Fruit fly (Drosophila melanogaster) whole organism, embryonic: ENCODE measurements around the gene Gale.

ENCODE experiments used
- Aef1 ChIP-seq: fragments of 200-800 bp; sonication (Bioruptor generic); IDR thresholded peaks from 3 replicates; pipeline ENCODE4 v1.3.6; 2022; ENCODE audit warnings: missing biosample characterization, missing genetic modification characterization
- CG10274 ChIP-seq: fragments of 200-800 bp; sonication (Bioruptor generic); optimal IDR thresholded peaks from 3 replicates; lab custom pipeline; 2017; ENCODE audit warnings: missing biosample characterization, mild to moderate bottlenecking, missing genetic modification characterization
- CG10462 ChIP-seq: fragments of 200-800 bp; sonication (Bioruptor generic); optimal IDR thresholded peaks from 2 replicates; lab custom pipeline; 2016; ENCODE audit warnings: missing biosample characterization, missing genetic modification characterization
- CG10654 ChIP-seq: fragments of 200-800 bp; sonication (Bioruptor generic); optimal IDR thresholded peaks from 2 replicates; lab custom pipeline; 2016; ENCODE audit warnings: missing biosample characterization, missing genetic modification characterization
- CG15601 ChIP-seq: fragments of 200-800 bp; sonication (Bioruptor generic); optimal IDR thresholded peaks from 3 replicates; lab custom pipeline; 2019; ENCODE audit warnings: missing biosample characterization, mild to moderate bottlenecking, missing genetic modification characterization, moderate library complexity
- CG1832 ChIP-seq: fragments of 200-800 bp; sonication (Bioruptor generic); optimal IDR thresholded peaks from 2 replicates; lab custom pipeline; 2017; ENCODE audit warnings: missing biosample characterization, mild to moderate bottlenecking, missing genetic modification characterization, inconsistent platforms
- CG18619 ChIP-seq: fragments of 200-800 bp; sonication (Bioruptor generic); optimal IDR thresholded peaks from 3 replicates; lab custom pipeline; 2017; ENCODE audit warnings: missing biosample characterization, mild to moderate bottlenecking, missing genetic modification characterization
- CG2120 ChIP-seq: fragments of 200-800 bp; sonication (Bioruptor generic); optimal IDR thresholded peaks from 3 replicates; lab custom pipeline; 2016; ENCODE audit warnings: missing biosample characterization, missing genetic modification characterization
- CG33557 ChIP-seq: fragments of 200-800 bp; sonication (Bioruptor generic); optimal IDR thresholded peaks from 2 replicates; lab custom pipeline; 2019; ENCODE audit warnings: missing biosample characterization, mild to moderate bottlenecking, missing genetic modification characterization, moderate library complexity
- CG3995 ChIP-seq: fragments of 200-800 bp; sonication (Bioruptor generic); optimal IDR thresholded peaks from 3 replicates; lab custom pipeline; 2016; ENCODE audit warnings: missing biosample characterization, missing genetic modification characterization
- CG5245 ChIP-seq: fragments of 200-800 bp; sonication (Bioruptor generic); optimal IDR thresholded peaks from 3 replicates; lab custom pipeline; 2016; ENCODE audit warnings: missing biosample characterization, missing genetic modification characterization
- CG6654 ChIP-seq: fragments of 200-800 bp; sonication (Bioruptor generic); optimal IDR thresholded peaks from 2 replicates; lab custom pipeline; 2017; ENCODE audit warnings: missing biosample characterization, mild to moderate bottlenecking, missing genetic modification characterization
- CG6683 ChIP-seq: fragments of 200-800 bp; sonication (Bioruptor generic); optimal IDR thresholded peaks from 2 replicates; lab custom pipeline; 2017; ENCODE audit warnings: missing biosample characterization, mild to moderate bottlenecking, missing genetic modification characterization, missing genetic modification reagents
- CG7928 ChIP-seq: fragments of 200-800 bp; sonication (Bioruptor generic); optimal IDR thresholded peaks from 2 replicates; lab custom pipeline; 2017; ENCODE audit warnings: missing biosample characterization, mild to moderate bottlenecking, missing genetic modification characterization
- CG8388 ChIP-seq: fragments of 200-800 bp; sonication (Bioruptor generic); optimal IDR thresholded peaks from 2 replicates; lab custom pipeline; 2019; ENCODE audit warnings: missing biosample characterization, mild to moderate bottlenecking, missing genetic modification characterization, moderate library complexity
- CG8478 ChIP-seq: fragments of >200 bp; optimal IDR thresholded peaks from 2 replicates; lab custom pipeline; 2018
- CG8924 ChIP-seq: fragments of 200-800 bp; optimal IDR thresholded peaks from 3 replicates; lab custom pipeline; 2019; ENCODE audit warnings: missing biosample characterization, mild to moderate bottlenecking, missing genetic modification characterization, moderate library complexity
- CG8944 ChIP-seq: fragments of 200-800 bp; sonication (Bioruptor generic); optimal IDR thresholded peaks from 3 replicates; lab custom pipeline; 2016; ENCODE audit warnings: missing biosample characterization, missing genetic modification characterization
- CG9817 ChIP-seq: fragments of 200-800 bp; sonication (Bioruptor generic); optimal IDR thresholded peaks from 2 replicates; lab custom pipeline; 2018; ENCODE audit warnings: missing biosample characterization, mild to moderate bottlenecking, missing genetic modification characterization, moderate library complexity
- CG9876 ChIP-seq: fragments of 200-800 bp; sonication (Bioruptor generic); optimal IDR thresholded peaks from 2 replicates; lab custom pipeline; 2016; ENCODE audit warnings: missing biosample characterization, missing genetic modification characterization
- Doc3 ChIP-seq: fragments of 200-800 bp; sonication (Bioruptor generic); IDR thresholded peaks from 3 replicates; pipeline ENCODE4 v1.3.6; 2022; ENCODE audit warnings: missing biosample characterization, missing genetic modification characterization; ENCODE audit not compliant: partially characterized antibody
- GATAe ChIP-seq: fragments of 200-800 bp; sonication (Bioruptor generic); conservative IDR thresholded peaks from 2 replicates; pipeline ENCODE4 v1.3.6; 2022; ENCODE audit warnings: missing biosample characterization, missing genetic modification characterization
- H2.0 ChIP-seq: fragments of 200-800 bp; sonication (Bioruptor generic); IDR thresholded peaks from 2 replicates; pipeline ENCODE4 v1.3.6; 2022; ENCODE audit warnings: missing biosample characterization, missing genetic modification characterization
- Mrtf ChIP-seq: fragments of 200-800 bp; sonication (Bioruptor generic); IDR thresholded peaks from 3 replicates; pipeline ENCODE4 v1.3.6; 2022; ENCODE audit warnings: missing biosample characterization, missing genetic modification characterization
- Neu2 ChIP-seq: fragments of 200-800 bp; sonication (Bioruptor generic); optimal IDR thresholded peaks from 3 replicates; lab custom pipeline; 2016; ENCODE audit warnings: missing biosample characterization, missing genetic modification characterization, borderline replicate concordance
- Sox100B ChIP-seq: fragments of 200-800 bp; sonication (Bioruptor generic); optimal IDR thresholded peaks from 3 replicates; lab custom pipeline; 2018; ENCODE audit warnings: missing biosample characterization, mild to moderate bottlenecking, missing genetic modification characterization
- Sox102F ChIP-seq: fragments of 200-800 bp; sonication (Bioruptor generic); optimal IDR thresholded peaks from 2 replicates; lab custom pipeline; 2018; ENCODE audit warnings: missing biosample characterization, mild to moderate bottlenecking, missing genetic modification characterization, moderate library complexity
- Vsx1 ChIP-seq: fragments of 200-800 bp; sonication (Bioruptor generic); optimal IDR thresholded peaks from 2 replicates; lab custom pipeline; 2017; ENCODE audit warnings: missing biosample characterization, mild to moderate bottlenecking, missing genetic modification characterization, missing genetic modification reagents
- abd-A ChIP-seq: fragments of 200-800 bp; sonication (Bioruptor generic); optimal IDR thresholded peaks from 3 replicates; lab custom pipeline; 2019; ENCODE audit warnings: missing biosample characterization, mild to moderate bottlenecking, missing genetic modification characterization, moderate library complexity
- bab2 ChIP-seq: fragments of 200-800 bp; sonication (Bioruptor generic); optimal IDR thresholded peaks from 2 replicates; lab custom pipeline; 2016; ENCODE audit warnings: missing biosample characterization, missing genetic modification characterization
- br ChIP-seq: fragments of >200 bp; optimal IDR thresholded peaks from 2 replicates; lab custom pipeline; 2017
- fd3F ChIP-seq: fragments of 200-800 bp; sonication (Bioruptor generic); optimal IDR thresholded peaks from 2 replicates; lab custom pipeline; 2018; ENCODE audit warnings: missing biosample characterization, mild to moderate bottlenecking, missing genetic modification characterization, moderate library complexity
- fd64A ChIP-seq: fragments of 200-800 bp; sonication (Bioruptor generic); optimal IDR thresholded peaks from 3 replicates; lab custom pipeline; 2018; ENCODE audit warnings: missing biosample characterization, mild to moderate bottlenecking, missing genetic modification characterization
- gem ChIP-seq: fragments of 200-800 bp; sonication (Bioruptor generic); optimal IDR thresholded peaks from 2 replicates; lab custom pipeline; 2019; ENCODE audit warnings: missing biosample characterization, mild to moderate bottlenecking, missing genetic modification characterization, moderate library complexity
- grn ChIP-seq: fragments of 200-800 bp; sonication (Bioruptor generic); optimal IDR thresholded peaks from 3 replicates; lab custom pipeline; 2017; ENCODE audit warnings: missing biosample characterization, missing genetic modification characterization
- inv ChIP-seq: fragments of 200-800 bp; sonication (Bioruptor generic); IDR thresholded peaks from 2 replicates; pipeline ENCODE4 v1.3.6; 2022; ENCODE audit warnings: missing biosample characterization, missing genetic modification characterization; ENCODE audit not compliant: partially characterized antibody
- klu ChIP-seq: fragments of 200-800 bp; sonication (Bioruptor generic); IDR thresholded peaks from 2 replicates; pipeline ENCODE4 v1.3.6; 2022; ENCODE audit warnings: missing biosample characterization, missing genetic modification characterization
- lola ChIP-seq, 3 experiments: fragments of >200 bp in 2 of 3; fragments of 200-800 bp in 1 of 3; sonication (Bioruptor generic) in 1 of 3; optimal IDR thresholded peaks; 2 replicates each; lab custom pipeline; 2017 to 2019; ENCODE audit warnings: missing biosample characterization in 3 of 3, missing genetic modification characterization in 3 of 3, mild to moderate bottlenecking in 1 of 3, moderate library complexity in 1 of 3
- nerfin-1 ChIP-seq: fragments of 200-800 bp; sonication (Bioruptor generic); optimal IDR thresholded peaks from 3 replicates; lab custom pipeline; 2019; ENCODE audit warnings: missing biosample characterization, mild to moderate bottlenecking, missing genetic modification characterization, moderate library complexity
- oc ChIP-seq: fragments of 200-800 bp; sonication (Bioruptor generic); optimal IDR thresholded peaks from 2 replicates; lab custom pipeline; 2018; ENCODE audit warnings: missing biosample characterization, mild to moderate bottlenecking, missing genetic modification characterization, moderate library complexity
- org-1 ChIP-seq: fragments of 200-800 bp; sonication (Bioruptor generic); optimal IDR thresholded peaks from 2 replicates; lab custom pipeline; 2017; ENCODE audit warnings: missing biosample characterization, missing genetic modification characterization
- otp ChIP-seq: fragments of 200-800 bp; sonication (Bioruptor generic); IDR thresholded peaks from 3 replicates; pipeline ENCODE4, ENCODE4 v1.3.6; 2022; ENCODE audit warnings: missing biosample characterization, missing genetic modification characterization
- pfk ChIP-seq: fragments of 200-800 bp; sonication (Bioruptor generic); optimal IDR thresholded peaks from 2 replicates; lab custom pipeline; 2018; ENCODE audit warnings: missing biosample characterization, mild to moderate bottlenecking, missing genetic modification characterization, moderate library complexity
- sd ChIP-seq: fragments of 200-800 bp; sonication (Bioruptor generic); optimal IDR thresholded peaks from 3 replicates; lab custom pipeline; 2018; ENCODE audit warnings: missing biosample characterization, mild to moderate bottlenecking, missing genetic modification characterization, moderate library complexity
- shn ChIP-seq: fragments of 200-800 bp; sonication (Bioruptor generic); optimal IDR thresholded peaks from 3 replicates; lab custom pipeline; 2016; ENCODE audit warnings: missing biosample characterization, missing genetic modification characterization
- sima ChIP-seq: fragments of 200-800 bp; sonication (Bioruptor generic); optimal IDR thresholded peaks from 2 replicates; lab custom pipeline; 2016; ENCODE audit warnings: missing biosample characterization, missing genetic modification characterization
- stwl ChIP-seq: fragments of 200-800 bp; sonication (Bioruptor generic); optimal IDR thresholded peaks from 3 replicates; lab custom pipeline; 2018; ENCODE audit warnings: missing biosample characterization, mild to moderate bottlenecking, missing genetic modification characterization, moderate library complexity
- tll ChIP-seq, 2 experiments: fragments of 200-800 bp in 1 of 2; fragments of >200 bp in 1 of 2; sonication (Bioruptor generic) in 1 of 2; optimal IDR thresholded peaks; 2 replicates each; lab custom pipeline; 2017 to 2019; ENCODE audit warnings: missing biosample characterization in 2 of 2, missing genetic modification characterization in 2 of 2, mild to moderate bottlenecking in 1 of 2, moderate library complexity in 1 of 2
- trem ChIP-seq: fragments of 200-800 bp; optimal IDR thresholded peaks from 3 replicates; lab custom pipeline; 2019; ENCODE audit warnings: missing biosample characterization, mild to moderate bottlenecking, missing genetic modification characterization, moderate library complexity
- wek ChIP-seq: fragments of 200-800 bp; sonication (Bioruptor generic); optimal IDR thresholded peaks from 3 replicates; lab custom pipeline; 2018; ENCODE audit warnings: missing biosample characterization, mild to moderate bottlenecking, missing genetic modification characterization, moderate library complexity
- zfh1 ChIP-seq: fragments of 200-800 bp; sonication (Bioruptor generic); IDR thresholded peaks from 3 replicates; pipeline ENCODE4 v1.3.6; 2022; ENCODE audit warnings: missing biosample characterization, missing genetic modification characterization

The Gale gene

dm6 chr3L:622357-622834, 26.0 kb upstream of the Gale start (continued):
- TF ChIP-seq CG10274 (GFP tag; lab: Kevin White, UChicago) (no peak), shn (GFP tag; lab: Kevin White, UChicago) (no peak), CG6683 (GFP tag; lab: Kevin White, UChicago) (no peak), H2.0 (GFP tag; lab: Robert Waterston, UW) (no peak), CG8388 (GFP tag; lab: Kevin White, UChicago) (peak; percentile 71), CG18619 (GFP tag; lab: Kevin White, UChicago) (no peak), fd64A (no peak), abd-A (no peak), CG15601 (tag; lab: Kevin White, UChicago) (peak; percentile 73), CG10462 (no peak), br (lab: Kevin White, UChicago) (no peak), Sox100B (peak; percentile 68), CG5245 (GFP tag; lab: Kevin White, UChicago) (no peak), CG8478 (lab: Kevin White, UChicago) (no peak), tll (GFP tag; optimal IDR thresholded peaks at IDR 0.05; lab: Kevin White, UChicago) (no peak), CG8944 (GFP tag; lab: Kevin White, UChicago) (no peak), CG7928 (no peak), Doc3 (GFP tag; lab: Robert Waterston, UW) (no peak), sd (tag; lab: Kevin White, UChicago) (peak; percentile 70), stwl (tag; lab: Kevin White, UChicago) (peak; percentile 41), sima (GFP tag; lab: Kevin White, UChicago) (no peak), Vsx1 (peak; percentile 6), oc (no peak), CG8924 (tag; lab: Kevin White, UChicago) (peak; percentile 59), Sox102F (GFP tag; lab: Kevin White, UChicago) (peak; percentile 20), grn (no peak), inv (no peak), CG10654 (GFP tag; lab: Kevin White, UChicago) (peak; percentile 25), bab2 (GFP tag; lab: Kevin White, UChicago) (no peak), gem (tag; lab: Kevin White, UChicago) (peak; percentile 82), trem (peak; percentile 61), klu (GFP tag; lab: Robert Waterston, UW) (no peak), pfk (GFP tag; lab: Kevin White, UChicago) (no peak), wek (GFP tag; lab: Kevin White, UChicago) (no peak), fd3F (GFP tag; lab: Kevin White, UChicago) (no peak), Neu2 (no peak), zfh1 (GFP tag; lab: Robert Waterston, UW) (peak; percentile 70), CG9817 (tag; lab: Kevin White, UChicago) (no peak), CG33557 (GFP tag; lab: Kevin White, UChicago) (peak; percentile 91), GATAe (GFP tag; lab: Robert Waterston, UW) (no peak), otp (GFP tag; lab: Robert Waterston, UW) (no peak), CG9876 (no peak), org-1 (GFP tag; lab: Kevin White, UChicago) (no peak), CG1832 (no peak), CG3995 (GFP tag; lab: Kevin White, UChicago) (no peak), Aef1 (GFP tag; lab: Robert Waterston, UW) (no peak), CG6654 (GFP tag; lab: Kevin White, UChicago) (no peak), CG2120 (GFP tag; lab: Kevin White, UChicago) (no peak), nerfin-1 (tag; lab: Kevin White, UChicago) (peak; percentile 37), Mrtf (GFP tag; lab: Robert Waterston, UW) (no peak), lola (GFP tag; optimal IDR thresholded peaks at IDR 0.05; lab: Kevin White, UChicago) (peak in 1 of 3 experiments; percentile 93)
